Fruit fly (Drosophila melanogaster) whole organism, prepupa: ENCODE measurements around the gene CG7857.

ENCODE experiments used
- Blimp-1 ChIP-seq: fragments of 200-800 bp; sonication (Bioruptor generic); optimal IDR thresholded peaks from 3 replicates; lab custom pipeline; 2017; ENCODE audit warnings: missing biosample characterization, missing genetic modification characterization, mild to moderate bottlenecking, moderate library complexity, missing genetic modification reagents
- CG10669 ChIP-seq: fragments of 200-800 bp; sonication (Bioruptor generic); optimal IDR thresholded peaks from 3 replicates; lab custom pipeline; 2018; ENCODE audit warnings: missing biosample characterization, mild to moderate bottlenecking, missing genetic modification characterization, moderate library complexity
- CG11294 ChIP-seq: fragments of 200-800 bp; sonication (Bioruptor generic); IDR thresholded peaks from 2 replicates; pipeline ENCODE4 v1.3.6; 2022; ENCODE audit warnings: missing biosample characterization, missing genetic modification characterization
- CG11762 ChIP-seq: fragments of 200-800 bp; sonication (Bioruptor generic); optimal IDR thresholded peaks from 3 replicates; lab custom pipeline; 2016; ENCODE audit warnings: missing biosample characterization, missing genetic modification characterization; ENCODE audit not compliant: insufficient read depth
- CG15336 ChIP-seq: fragments of 200-800 bp; sonication (Bioruptor generic); IDR thresholded peaks from 2 replicates; pipeline ENCODE4 v1.3.6; 2022; ENCODE audit warnings: missing biosample characterization, missing genetic modification characterization
- CG1621 ChIP-seq: fragments of 200-800 bp; sonication (Bioruptor generic); optimal IDR thresholded peaks from 3 replicates; lab custom pipeline; 2018; ENCODE audit warnings: missing biosample characterization, mild to moderate bottlenecking, missing genetic modification characterization
- CG16779 ChIP-seq: fragments of 200-800 bp; sonication (Bioruptor generic); optimal IDR thresholded peaks from 3 replicates; lab custom pipeline; 2017; ENCODE audit warnings: missing biosample characterization, mild to moderate bottlenecking, missing genetic modification characterization
- CG3032 ChIP-seq: fragments of 200-800 bp; optimal IDR thresholded peaks from 2 replicates; lab custom pipeline; 2019; ENCODE audit warnings: missing biosample characterization, mild to moderate bottlenecking, missing genetic modification characterization, moderate library complexity
- CG31627 ChIP-seq: fragments of 200-800 bp; sonication (Bioruptor generic); optimal IDR thresholded peaks from 3 replicates; lab custom pipeline; 2016; ENCODE audit warnings: missing biosample characterization, missing genetic modification characterization
- CG32006 ChIP-seq: fragments of 200-800 bp; sonication (Bioruptor generic); optimal IDR thresholded peaks from 3 replicates; lab custom pipeline; 2017; ENCODE audit warnings: missing biosample characterization, mild to moderate bottlenecking, missing genetic modification characterization
- CG34406 ChIP-seq: fragments of 200-800 bp; sonication (Bioruptor generic); optimal IDR thresholded peaks from 3 replicates; lab custom pipeline; 2016; ENCODE audit warnings: missing biosample characterization, missing genetic modification characterization
- CG3919 ChIP-seq: fragments of 200-800 bp; sonication (Bioruptor generic); optimal IDR thresholded peaks from 3 replicates; lab custom pipeline; 2016; ENCODE audit warnings: missing biosample characterization, missing genetic modification characterization
- CG6163 ChIP-seq: fragments of 200-800 bp; sonication (Bioruptor generic); IDR thresholded peaks from 3 replicates; pipeline ENCODE4 v1.3.6; 2022; ENCODE audit warnings: missing biosample characterization, missing genetic modification characterization
- CG6276 ChIP-seq: fragments of 200-800 bp; sonication (Bioruptor generic); optimal IDR thresholded peaks from 2 replicates; lab custom pipeline; 2017; ENCODE audit warnings: missing biosample characterization, mild to moderate bottlenecking, missing genetic modification characterization
- CG6792 ChIP-seq: fragments of 200-800 bp; sonication (Bioruptor generic); optimal IDR thresholded peaks from 3 replicates; lab custom pipeline; 2016; ENCODE audit warnings: missing biosample characterization, missing genetic modification characterization
- CG6808 ChIP-seq: fragments of 200-800 bp; sonication (Bioruptor generic); optimal IDR thresholded peaks from 3 replicates; lab custom pipeline; 2017; ENCODE audit warnings: missing biosample characterization, missing genetic modification characterization, mild to moderate bottlenecking, moderate library complexity, missing genetic modification reagents
- CG6854 ChIP-seq: fragments of 200-800 bp; sonication (Bioruptor generic); optimal IDR thresholded peaks from 2 replicates; lab custom pipeline; 2017; ENCODE audit warnings: missing biosample characterization, mild to moderate bottlenecking, missing genetic modification characterization
- CG8319 ChIP-seq: fragments of 200-800 bp; sonication (Bioruptor generic); optimal IDR thresholded peaks from 3 replicates; lab custom pipeline; 2016; ENCODE audit warnings: missing biosample characterization, missing genetic modification characterization
- CG8632 ChIP-seq: fragments of 200-800 bp; sonication (Bioruptor generic); optimal IDR thresholded peaks from 3 replicates; lab custom pipeline; 2016; ENCODE audit warnings: missing biosample characterization, missing genetic modification characterization
- CG9139 ChIP-seq: fragments of 200-800 bp; sonication (Bioruptor generic); optimal IDR thresholded peaks from 3 replicates; lab custom pipeline; 2017; ENCODE audit warnings: missing biosample characterization, mild to moderate bottlenecking, missing genetic modification characterization
- Eip78C ChIP-seq: fragments of 200-800 bp; sonication (Bioruptor generic); peaks from one replicate; lab custom pipeline; 2016; ENCODE audit warnings: missing biosample characterization, missing genetic modification characterization
- Eip93F ChIP-seq: fragments of 200-800 bp; sonication (Bioruptor generic); optimal IDR thresholded peaks from 2 replicates; lab custom pipeline; 2016; ENCODE audit warnings: missing biosample characterization, mild to moderate bottlenecking, missing genetic modification characterization
- Ets96B ChIP-seq: fragments of 200-800 bp; optimal IDR thresholded peaks from 2 replicates; lab custom pipeline; 2019; ENCODE audit warnings: missing biosample characterization, mild to moderate bottlenecking, missing genetic modification characterization, moderate library complexity
- Hr38 ChIP-seq: sonication (Bioruptor generic); optimal IDR thresholded peaks from 2 replicates; lab custom pipeline; 2016; ENCODE audit warnings: missing biosample characterization, missing genetic modification characterization
- Hr39 ChIP-seq: fragments of 200-800 bp; sonication (Bioruptor generic); optimal IDR thresholded peaks from 2 replicates; lab custom pipeline; 2016; ENCODE audit warnings: missing biosample characterization, missing genetic modification characterization
- Lpt ChIP-seq: fragments of 200-800 bp; sonication (Bioruptor generic); optimal IDR thresholded peaks from 3 replicates; lab custom pipeline; 2016; ENCODE audit warnings: missing biosample characterization, missing genetic modification characterization
- Met ChIP-seq: fragments of 200-800 bp; sonication (Bioruptor generic); optimal IDR thresholded peaks from 3 replicates; lab custom pipeline; 2016; ENCODE audit warnings: missing biosample characterization, missing genetic modification characterization
- OdsH ChIP-seq: fragments of 200-800 bp; sonication (Bioruptor generic); optimal IDR thresholded peaks from 3 replicates; lab custom pipeline; 2016; ENCODE audit warnings: missing biosample characterization, missing genetic modification characterization
- Smox ChIP-seq: fragments of 200-800 bp; sonication (Bioruptor generic); optimal IDR thresholded peaks from 3 replicates; lab custom pipeline; 2016; ENCODE audit warnings: missing biosample characterization, missing genetic modification characterization
- Sox102F ChIP-seq: fragments of 200-800 bp; sonication (Bioruptor generic); optimal IDR thresholded peaks from 2 replicates; lab custom pipeline; 2016; ENCODE audit warnings: missing biosample characterization, mild to moderate bottlenecking, missing genetic modification characterization
- Sox14 ChIP-seq: fragments of 200-800 bp; sonication (Bioruptor generic); optimal IDR thresholded peaks from 3 replicates; lab custom pipeline; 2016; ENCODE audit warnings: missing biosample characterization, missing genetic modification characterization
- Sox15 ChIP-seq: fragments of 200-800 bp; sonication (Bioruptor generic); optimal IDR thresholded peaks from 3 replicates; lab custom pipeline; 2016; ENCODE audit warnings: missing biosample characterization, missing genetic modification characterization
- acj6 ChIP-seq: fragments of 200-800 bp; sonication (Bioruptor generic); optimal IDR thresholded peaks from 3 replicates; lab custom pipeline; 2016; ENCODE audit warnings: missing biosample characterization, missing genetic modification characterization
- cyc ChIP-seq: fragments of 200-800 bp; sonication (Bioruptor generic); optimal IDR thresholded peaks from 3 replicates; lab custom pipeline; 2016; ENCODE audit warnings: missing biosample characterization, missing genetic modification characterization
- dac ChIP-seq: fragments of 200-800 bp; sonication (Bioruptor generic); optimal IDR thresholded peaks from 2 replicates; lab custom pipeline; 2017; ENCODE audit warnings: missing biosample characterization, mild to moderate bottlenecking, missing genetic modification characterization
- dsx ChIP-seq: fragments of 200-800 bp; optimal IDR thresholded peaks from 3 replicates; lab custom pipeline; 2019; ENCODE audit warnings: missing biosample characterization, mild to moderate bottlenecking, missing genetic modification characterization, moderate library complexity; ENCODE audit not compliant: poor library complexity, severe bottlenecking
- eg ChIP-seq: fragments of 200-800 bp; sonication (Bioruptor generic); IDR thresholded peaks from 3 replicates; pipeline ENCODE4 v1.3.6; 2022; ENCODE audit warnings: missing biosample characterization, missing genetic modification characterization
- esn ChIP-seq: fragments of 200-800 bp; sonication (Bioruptor generic); optimal IDR thresholded peaks from 2 replicates; lab custom pipeline; 2016; ENCODE audit warnings: missing biosample characterization, mild to moderate bottlenecking, missing genetic modification characterization, moderate library complexity
- fd59A ChIP-seq: fragments of 200-800 bp; sonication (Bioruptor generic); optimal IDR thresholded peaks from 2 replicates; lab custom pipeline; 2017; ENCODE audit warnings: missing biosample characterization, mild to moderate bottlenecking, missing genetic modification characterization, missing genetic modification reagents
- fd85E ChIP-seq: fragments of 200-800 bp; sonication (Bioruptor generic); optimal IDR thresholded peaks from 3 replicates; lab custom pipeline; 2016; ENCODE audit warnings: missing biosample characterization, missing genetic modification characterization
- fkh ChIP-seq: fragments of 200-800 bp; sonication (Bioruptor generic); optimal IDR thresholded peaks from 3 replicates; lab custom pipeline; 2017; ENCODE audit warnings: missing biosample characterization, mild to moderate bottlenecking, missing genetic modification characterization, moderate library complexity
- net ChIP-seq: fragments of 200-800 bp; sonication (Bioruptor generic); optimal IDR thresholded peaks from 3 replicates; lab custom pipeline; 2016; ENCODE audit warnings: missing biosample characterization, missing genetic modification characterization
- salr ChIP-seq, 2 experiments: fragments of 200-800 bp; sonication (Bioruptor generic); optimal IDR thresholded peaks; 3 replicates each; lab custom pipeline; 2016 to 2018; ENCODE audit warnings: missing biosample characterization in 2 of 2, missing genetic modification characterization in 2 of 2, mild to moderate bottlenecking in 1 of 2
- ss ChIP-seq, 2 experiments: fragments of 200-800 bp; sonication (Bioruptor generic); optimal IDR thresholded peaks; 2 replicates in 1 of 2; 3 replicates in 1 of 2; lab custom pipeline; 2017 to 2018; ENCODE audit warnings: mild to moderate bottlenecking in 2 of 2, missing biosample characterization in 2 of 2, missing genetic modification characterization in 2 of 2, moderate library complexity in 1 of 2
- svp ChIP-seq: fragments of 200-800 bp; sonication (Bioruptor generic); peaks from one replicate; lab custom pipeline; 2016; ENCODE audit warnings: missing biosample characterization, missing genetic modification characterization
- topi ChIP-seq: fragments of 200-800 bp; sonication (Bioruptor generic); optimal IDR thresholded peaks from 3 replicates; lab custom pipeline; 2016; ENCODE audit warnings: missing biosample characterization, missing genetic modification characterization

The CG7857 gene

DNA sequence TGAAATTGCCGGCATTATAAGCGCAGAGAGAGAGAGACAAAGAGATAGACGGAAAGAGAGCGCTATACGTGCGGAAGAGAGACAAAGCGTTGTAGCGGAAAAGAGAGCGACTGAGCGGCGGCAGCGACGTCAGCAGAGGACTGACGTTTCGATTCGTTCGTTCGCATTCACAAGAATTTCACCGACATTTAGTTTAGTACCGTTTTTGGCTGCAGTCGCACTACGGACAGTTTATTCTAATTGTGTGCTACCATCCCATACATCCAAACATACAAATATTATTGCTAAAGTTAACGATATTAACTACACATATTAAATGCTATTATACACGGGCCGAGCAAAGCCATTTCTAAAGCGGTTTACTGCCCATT, 30.5 kb upstream of the CG7857 start, which contains the start of gene CrebA:
Gene CrebA, plus strand, starts transcription at position 168 of the 371 bp plus-strand sequence.
- TF ChIP-seq CG3919 (GFP tag; lab: Kevin White, UChicago) (no peak), CG6163 (peak; percentile 18; the same call in 1 of the 3 replicates), eg (GFP tag; lab: Robert Waterston, UW) (peak; percentile 13; the same call in 2 of the 3 replicates), CG1621 (peak; percentile 17)

DNA sequence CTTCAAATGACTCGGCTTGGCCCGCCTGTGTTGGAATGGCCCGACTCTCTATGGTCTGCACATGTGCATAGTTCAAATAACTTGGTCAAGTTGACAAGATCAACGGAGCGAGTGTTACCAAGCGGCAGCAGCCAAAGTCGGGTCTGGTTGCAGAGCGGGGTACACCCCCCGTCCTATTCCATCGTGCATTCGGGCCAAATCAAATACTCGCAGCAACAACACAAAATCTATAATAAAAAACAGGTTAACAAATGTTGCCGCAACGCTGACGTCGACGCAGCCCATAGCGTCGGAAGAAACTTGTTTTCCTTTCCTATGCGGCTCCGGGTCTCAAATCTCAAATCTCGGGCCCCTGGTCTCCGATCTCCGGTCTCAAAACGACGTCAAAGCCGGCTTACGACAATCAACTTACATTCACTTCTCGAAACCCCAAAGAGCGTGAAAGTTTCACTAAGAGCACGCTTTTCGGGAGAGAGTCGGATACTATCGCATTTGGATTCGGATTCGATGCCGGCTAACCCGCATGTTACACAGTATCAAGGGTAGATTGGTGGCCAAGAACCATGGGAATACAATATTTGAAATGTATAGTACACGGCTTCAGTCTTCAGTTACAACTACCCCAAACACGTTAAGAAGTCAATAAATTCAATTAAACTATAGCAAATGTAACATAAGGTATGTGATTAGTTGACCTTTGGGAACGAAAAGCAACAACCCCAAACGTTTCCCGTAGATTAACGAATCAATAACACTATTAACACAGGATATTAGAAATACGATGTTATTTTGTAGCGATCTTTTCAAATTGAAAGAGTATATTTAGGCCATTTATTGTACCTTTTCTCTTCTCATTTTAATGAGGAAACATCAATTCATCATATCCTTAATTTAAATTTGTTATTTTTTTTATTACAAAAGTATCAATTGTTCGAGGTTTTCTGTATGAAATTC, 29.9 kb upstream of the CG7857 start:
- TF ChIP-seq CG6808 (GFP tag; lab: Kevin White, UChicago) (peak; percentile 78), Eip93F (GFP tag; lab: Kevin White, UChicago) (no peak), CG10669 (GFP tag; lab: Kevin White, UChicago) (peak; percentile 60), CG8319 (GFP tag; lab: Kevin White, UChicago) (peak; percentile 44), CG8632 (peak; percentile 77), Met (GFP tag; lab: Kevin White, UChicago) (peak; percentile 75), topi (peak; percentile 83), Eip78C (GFP tag; lab: Kevin White, UChicago) (peak; percentile 95), svp (GFP tag; lab: Kevin White, UChicago) (peak; percentile 93), fkh (peak; percentile 23), Ets96B (peak; percentile 62), net (GFP tag; lab: Kevin White, UChicago) (peak; percentile 79), OdsH (GFP tag; lab: Kevin White, UChicago) (peak; percentile 81), salr (GFP tag; optimal IDR thresholded peaks at IDR 0.05; lab: Kevin White, UChicago) (peak; percentile 19 to 86), CG3919 (GFP tag; lab: Kevin White, UChicago) (peak; percentile 67), CG6163 (peak; percentile 8; the same call in 1 of the 3 replicates), CG31627 (GFP tag; lab: Kevin White, UChicago) (peak; percentile 79), Sox14 (GFP tag; lab: Kevin White, UChicago) (peak; percentile 77), CG11294 (GFP tag; lab: Robert Waterston, UW) (peak; percentile 37; the same call in 1 of the 2 replicates), CG9139 (GFP tag; lab: Kevin White, UChicago) (peak; percentile 51), esn (GFP tag; lab: Kevin White, UChicago) (peak; percentile 87), CG11762 (GFP tag; lab: Kevin White, UChicago) (peak; percentile 58), CG15336 (GFP tag; lab: Robert Waterston, UW) (peak; percentile 28; the same call in 1 of the 2 replicates), CG3032 (tag; lab: Kevin White, UChicago) (peak; percentile 71), CG6792 (peak; percentile 71), fd59A (GFP tag; lab: Kevin White, UChicago) (peak; percentile 82), CG6276 (peak; percentile 81), CG32006 (GFP tag; lab: Kevin White, UChicago) (peak; percentile 90), Lpt (GFP tag; lab: Kevin White, UChicago) (peak; percentile 48), Hr39 (peak; percentile 81), cyc (peak; percentile 77), CG16779 (tag; lab: Kevin White, UChicago) (peak; percentile 68), ss (GFP tag; optimal IDR thresholded peaks at IDR 0.05; lab: Kevin White, UChicago) (peak; percentile 57 to 75), CG6854 (no peak), dac (GFP tag; lab: Kevin White, UChicago) (peak; percentile 70), dsx (GFP tag; lab: Kevin White, UChicago) (peak; percentile 11), acj6 (GFP tag; lab: Kevin White, UChicago) (peak; percentile 76), Smox (GFP tag; lab: Kevin White, UChicago) (peak; percentile 80), Blimp-1 (peak; percentile 34), Sox15 (GFP tag; lab: Kevin White, UChicago) (peak; percentile 76), Sox102F (GFP tag; lab: Kevin White, UChicago) (peak; percentile 69), fd85E (GFP tag; lab: Kevin White, UChicago) (no peak), CG34406 (GFP tag; lab: Kevin White, UChicago) (peak; percentile 76), Hr38 (GFP tag; lab: Kevin White, UChicago) (no peak), eg (GFP tag; lab: Robert Waterston, UW) (peak; percentile 30; the same call in 1 of the 3 replicates)
